Worm (Caenorhabditis elegans): ENCODE results near the gene T07C12.10.
A peak's percentile ranks its signal among the peaks of the same experiment; 100 is the strongest.

T07C12.10 gene

ce11 chrV:9991610-9992009 lies 31.3 kb upstream of the T07C12.10 start, which contains the start of the genes rde-1 and trpp-6:
Gene rde-1, minus strand, starts transcription at chrV:9991642.
Gene trpp-6, plus strand, starts transcription at chrV:9991895.
- peak; percentile 4 for TF ChIP-seq swsn-7 (tag; optimal IDR thresholded peaks at IDR 0.05)
- TF ChIP-seq ama-1 (optimal IDR thresholded peaks at IDR 0.05): no peak
- TF ChIP-seq nhr-47 (tag; optimal IDR thresholded peaks at IDR 0.05): peak; percentile 28
- peak; percentile 6 to 13 for TF ChIP-seq lsy-2 (tag; optimal IDR thresholded peaks at IDR 0.05)
- TF ChIP-seq dpl-1 (GFP tag; optimal IDR thresholded peaks at IDR 0.05): peak in 2 of 3 experiments; percentile 15 to 32
- TF ChIP-seq tlp-1 (tag; optimal IDR thresholded peaks at IDR 0.05): no peak
- no peak for TF ChIP-seq fos-1 (tag; optimal IDR thresholded peaks at IDR 0.05)
- no peak for TF ChIP-seq lin-13 (GFP tag; optimal IDR thresholded peaks at IDR 0.05)
- peak in 1 of 2 experiments; percentile 11 for TF ChIP-seq lin-35 (GFP tag; optimal IDR thresholded peaks at IDR 0.05)
- TF ChIP-seq rnt-1 (tag; optimal IDR thresholded peaks at IDR 0.05): peak; percentile 20
- no peak for TF ChIP-seq C34B4.2 (tag; optimal IDR thresholded peaks at IDR 0.05)
- peak in 1 of 2 experiments; percentile 45 for TF ChIP-seq efl-1 (optimal IDR thresholded peaks at IDR 0.05)
- peak in 1 of 2 experiments; percentile 21 for TF ChIP-seq efl-1 (GFP tag; optimal IDR thresholded peaks at IDR 0.05 in 1 of 2)
- no peak for TF ChIP-seq fkh-10 (GFP tag; optimal IDR thresholded peaks at IDR 0.05)
- TF ChIP-seq xbp-1 (tag; optimal IDR thresholded peaks at IDR 0.05): no peak
- peak; percentile 35 for TF ChIP-seq mep-1 (tag; optimal IDR thresholded peaks at IDR 0.05)
- TF ChIP-seq nhr-20 (tag; optimal IDR thresholded peaks at IDR 0.05): no peak
- peak; percentile 82 for TF ChIP-seq F16B12.6 (tag; optimal IDR thresholded peaks at IDR 0.05)
- no peak for TF ChIP-seq nhr-84 (tag; optimal IDR thresholded peaks at IDR 0.05)
- no peak for TF ChIP-seq lin-39 (tag; optimal IDR thresholded peaks at IDR 0.05)
- no peak for TF ChIP-seq egl-13 (tag; optimal IDR thresholded peaks at IDR 0.05)
- peak; percentile 7 for TF ChIP-seq nhr-71 (tag; optimal IDR thresholded peaks at IDR 0.05)
- TF ChIP-seq elt-2 (tag; optimal IDR thresholded peaks at IDR 0.05): no peak
- TF ChIP-seq hlh-4 (tag; optimal IDR thresholded peaks at IDR 0.05): no peak

- TF ChIP-seq lir-3 (tag; optimal IDR thresholded peaks at IDR 0.05; ENCODE audit: poor library complexity): no peak
- no peak for TF ChIP-seq efl-1 (optimal IDR thresholded peaks at IDR 0.05)
- TF ChIP-seq efl-1 (GFP tag; optimal IDR thresholded peaks at IDR 0.05 in 1 of 2): peak in 1 of 2 experiments; percentile 15
These were observed 27.4 kb upstream of the T07C12.10 start, which contains the start of gene C27H6.8 for ce11 chrV:9987688-9988087. Gene C27H6.8, minus strand, starts transcription at chrV:9987788.

- TF ChIP-seq lin-15B (tag; optimal IDR thresholded peaks at IDR 0.05) (no peak), ztf-11 (tag; optimal IDR thresholded peaks at IDR 0.05) (no peak), mdl-1 (tag; optimal IDR thresholded peaks at IDR 0.05) (no peak), lin-35 (GFP tag; optimal IDR thresholded peaks at IDR 0.05) (peak in 1 of 2 experiments; percentile 16), F16B12.6 (tag; optimal IDR thresholded peaks at IDR 0.05) (no peak), rnt-1 (tag; optimal IDR thresholded peaks at IDR 0.05) (peak; percentile 1), nhr-85 (tag) (no peak)
These were observed 25.9 kb upstream of the T07C12.10 start, which contains the start of gene rmd-2 for ce11 chrV:9986177-9986576. Gene rmd-2, minus strand, starts transcription at chrV:9986277.

- TF ChIP-seq nhr-71 (tag; optimal IDR thresholded peaks at IDR 0.05): peak; percentile 46
- TF ChIP-seq lsy-2 (tag; optimal IDR thresholded peaks at IDR 0.05): peak in 1 of 2 experiments; percentile 11
- TF ChIP-seq aha-1 (tag; optimal IDR thresholded peaks at IDR 0.05): no peak
- no peak for TF ChIP-seq isw-1 (GFP tag; IDR thresholded peaks at IDR 0.05)
- TF ChIP-seq nhr-76 (tag; optimal IDR thresholded peaks at IDR 0.05): no peak
- no peak for TF ChIP-seq mef-2 (tag; optimal IDR thresholded peaks at IDR 0.05)
- TF ChIP-seq dsc-1 (tag; optimal IDR thresholded peaks at IDR 0.05): peak; percentile 41
- TF ChIP-seq lin-14 (GFP tag; optimal IDR thresholded peaks at IDR 0.05): peak; percentile 52
- TF ChIP-seq rnt-1 (tag; optimal IDR thresholded peaks at IDR 0.05): peak; percentile 27
- no peak for TF ChIP-seq unc-130 (tag; optimal IDR thresholded peaks at IDR 0.05)
- no peak for TF ChIP-seq egl-13 (tag; optimal IDR thresholded peaks at IDR 0.05)
- TF ChIP-seq pax-3 (tag; optimal IDR thresholded peaks at IDR 0.05): no peak
- TF ChIP-seq nhr-84 (tag; optimal IDR thresholded peaks at IDR 0.05): no peak
These were observed 25.1 kb upstream of the T07C12.10 start for ce11 chrV:9985227-9985864.
